Fruit fly (Drosophila melanogaster) whole organism, embryonic: ENCODE results near the gene CG13248.

ENCODE experiments used
- Atf-2 ChIP-seq: fragments of 200-800 bp; sonication (Bioruptor generic); optimal IDR thresholded peaks from 2 replicates; lab custom pipeline; 2016; ENCODE audit warnings: missing biosample characterization, missing genetic modification characterization
- CG13775 ChIP-seq: fragments of 200-800 bp; sonication (Bioruptor generic); optimal IDR thresholded peaks from 3 replicates; lab custom pipeline; 2017; ENCODE audit warnings: missing biosample characterization, mild to moderate bottlenecking, missing genetic modification characterization
- CG14965 ChIP-seq: fragments of 200-800 bp; sonication (Bioruptor generic); optimal IDR thresholded peaks from 2 replicates; lab custom pipeline; 2016; ENCODE audit warnings: missing biosample characterization, missing genetic modification characterization, borderline replicate concordance
- CG15601 ChIP-seq: fragments of 200-800 bp; sonication (Bioruptor generic); optimal IDR thresholded peaks from 3 replicates; lab custom pipeline; 2019; ENCODE audit warnings: missing biosample characterization, mild to moderate bottlenecking, missing genetic modification characterization, moderate library complexity
- CG16813 ChIP-seq: fragments of 200-800 bp; sonication (Bioruptor generic); IDR thresholded peaks from 3 replicates; pipeline ENCODE4 v1.3.6; 2022; ENCODE audit warnings: missing biosample characterization, missing genetic modification characterization; ENCODE audit not compliant: partially characterized antibody
- CG17829 ChIP-seq: fragments of 200-800 bp; optimal IDR thresholded peaks from 2 replicates; lab custom pipeline; 2019; ENCODE audit warnings: missing biosample characterization, mild to moderate bottlenecking, missing genetic modification characterization, moderate library complexity
- CG18262 ChIP-seq: fragments of 200-800 bp; optimal IDR thresholded peaks from 3 replicates; lab custom pipeline; 2019; ENCODE audit warnings: missing biosample characterization, mild to moderate bottlenecking, missing genetic modification characterization, moderate library complexity
- CG30431 ChIP-seq: fragments of 200-800 bp; sonication (Bioruptor generic); optimal IDR thresholded peaks from 2 replicates; lab custom pipeline; 2017; ENCODE audit warnings: missing biosample characterization, missing genetic modification characterization
- CG31365 ChIP-seq: fragments of 200-800 bp; sonication (Bioruptor generic); optimal IDR thresholded peaks from 2 replicates; lab custom pipeline; 2018; ENCODE audit warnings: missing biosample characterization, mild to moderate bottlenecking, missing genetic modification characterization
- CG31388 ChIP-seq: fragments of 200-800 bp; sonication (Bioruptor generic); optimal IDR thresholded peaks from 2 replicates; lab custom pipeline; 2016; ENCODE audit warnings: missing biosample characterization, missing genetic modification characterization
- CG32532 ChIP-seq: fragments of 200-800 bp; sonication (Bioruptor generic); IDR thresholded peaks from 2 replicates; pipeline ENCODE4 v1.3.6; 2022; ENCODE audit warnings: missing biosample characterization, missing genetic modification characterization
- CG3281 ChIP-seq: fragments of 200-800 bp; sonication (Bioruptor generic); optimal IDR thresholded peaks from 3 replicates; lab custom pipeline; 2017; ENCODE audit warnings: missing biosample characterization, mild to moderate bottlenecking, missing genetic modification characterization
- CG4328 ChIP-seq: fragments of 200-800 bp; sonication (Bioruptor generic); optimal IDR thresholded peaks from 3 replicates; lab custom pipeline; 2017; ENCODE audit warnings: missing biosample characterization, missing genetic modification reagents, missing genetic modification characterization
- CG4820 ChIP-seq: fragments of 200-800 bp; sonication (Bioruptor generic); optimal IDR thresholded peaks from 3 replicates; lab custom pipeline; 2016; ENCODE audit warnings: missing biosample characterization, missing genetic modification characterization
- CG5953 ChIP-seq: fragments of 200-800 bp; sonication (Bioruptor generic); IDR thresholded peaks from 2 replicates; pipeline ENCODE4 v1.3.6; 2022; ENCODE audit warnings: missing biosample characterization, missing genetic modification characterization
- CG6175 ChIP-seq: fragments of 200-800 bp; sonication (Bioruptor generic); IDR thresholded peaks from 3 replicates; pipeline ENCODE4 v1.3.6; 2022; ENCODE audit warnings: missing biosample characterization, missing genetic modification characterization
- CG6791 ChIP-seq: fragments of 200-800 bp; sonication (Bioruptor generic); IDR thresholded peaks from 3 replicates; pipeline ENCODE4 v1.3.6; 2022; ENCODE audit warnings: missing biosample characterization, missing genetic modification characterization; ENCODE audit not compliant: partially characterized antibody
- CG8944 ChIP-seq: fragments of 200-800 bp; sonication (Bioruptor generic); optimal IDR thresholded peaks from 3 replicates; lab custom pipeline; 2016; ENCODE audit warnings: missing biosample characterization, missing genetic modification characterization
- CG9817 ChIP-seq: fragments of 200-800 bp; sonication (Bioruptor generic); optimal IDR thresholded peaks from 2 replicates; lab custom pipeline; 2018; ENCODE audit warnings: missing biosample characterization, mild to moderate bottlenecking, missing genetic modification characterization, moderate library complexity
- Chrac-16 ChIP-seq: fragments of 200-800 bp; sonication (Bioruptor generic); optimal IDR thresholded peaks from 3 replicates; lab custom pipeline; 2016; ENCODE audit warnings: missing biosample characterization, missing genetic modification characterization
- NC2α ChIP-seq: fragments of 200-800 bp; sonication (Bioruptor generic); optimal IDR thresholded peaks from 2 replicates; lab custom pipeline; 2016; ENCODE audit warnings: missing biosample characterization, missing genetic modification characterization
- NK7.1 ChIP-seq: fragments of 200-800 bp; sonication (Bioruptor generic); optimal IDR thresholded peaks from 3 replicates; lab custom pipeline; 2016; ENCODE audit warnings: missing biosample characterization, missing genetic modification characterization
- Nf-YA ChIP-seq: fragments of 200-800 bp; sonication (Bioruptor generic); IDR thresholded peaks from 2 replicates; pipeline ENCODE4 v1.3.6; 2022; ENCODE audit warnings: missing biosample characterization, missing genetic modification characterization
- Poxn ChIP-seq: fragments of 200-800 bp; sonication (Bioruptor generic); IDR thresholded peaks from 2 replicates; pipeline ENCODE4 v1.3.6; 2022; ENCODE audit warnings: missing biosample characterization, missing genetic modification characterization
- Sry-δ ChIP-seq: fragments of 200-800 bp; sonication (Bioruptor generic); optimal IDR thresholded peaks from 2 replicates; lab custom pipeline; 2016; ENCODE audit warnings: missing biosample characterization, missing genetic modification characterization
- Usf ChIP-seq: fragments of 200-800 bp; sonication (Bioruptor generic); optimal IDR thresholded peaks from 2 replicates; lab custom pipeline; 2017; ENCODE audit warnings: missing genotype, missing biosample characterization, missing genetic modification characterization
- ab ChIP-seq: fragments of 200-800 bp; sonication (Bioruptor generic); optimal IDR thresholded peaks from 2 replicates; lab custom pipeline; 2016; ENCODE audit warnings: missing biosample characterization, missing genetic modification characterization
- ap ChIP-seq: fragments of 200-800 bp; sonication (Bioruptor generic); IDR thresholded peaks from 2 replicates; pipeline ENCODE4 v1.3.6; 2022; ENCODE audit warnings: missing biosample characterization, missing genetic modification characterization
- bigmax ChIP-seq: fragments of 200-800 bp; sonication (Bioruptor generic); optimal IDR thresholded peaks from 2 replicates; lab custom pipeline; 2018; ENCODE audit warnings: missing biosample characterization, mild to moderate bottlenecking, missing genetic modification characterization
- bsh ChIP-seq, 2 experiments: fragments of 200-800 bp; sonication (Bioruptor generic); optimal IDR thresholded peaks; 2 replicates each; lab custom pipeline; 2017 to 2018; ENCODE audit warnings: mild to moderate bottlenecking in 2 of 2, missing biosample characterization in 2 of 2, missing genetic modification characterization in 2 of 2, moderate library complexity in 1 of 2
- cato ChIP-seq: fragments of 200-800 bp; sonication (Bioruptor generic); optimal IDR thresholded peaks from 2 replicates; lab custom pipeline; 2016; ENCODE audit warnings: missing biosample characterization, missing genetic modification characterization, borderline replicate concordance
- chinmo ChIP-seq: fragments of 200-800 bp; sonication (Bioruptor generic); IDR thresholded peaks from 4 replicates; pipeline ENCODE4 v1.3.6; 2022; ENCODE audit warnings: missing biosample characterization, missing genetic modification characterization; ENCODE audit not compliant: partially characterized antibody
- crp ChIP-seq, 2 experiments: fragments of 200-800 bp; sonication (Bioruptor generic); optimal IDR thresholded peaks; 2 replicates in 1 of 2; 3 replicates in 1 of 2; lab custom pipeline; 2017; ENCODE audit warnings: missing biosample characterization in 2 of 2, missing genetic modification characterization in 2 of 2, mild to moderate bottlenecking in 1 of 2, moderate library complexity in 1 of 2
- cwo ChIP-seq: fragments of 200-800 bp; sonication (Bioruptor generic); optimal IDR thresholded peaks from 3 replicates; lab custom pipeline; 2017; ENCODE audit warnings: missing biosample characterization, missing genetic modification characterization, mild to moderate bottlenecking, moderate library complexity, missing genetic modification reagents
- fd102C ChIP-seq: fragments of 200-800 bp; sonication (Bioruptor generic); optimal IDR thresholded peaks from 2 replicates; lab custom pipeline; 2018; ENCODE audit warnings: missing biosample characterization, mild to moderate bottlenecking, missing genetic modification characterization, moderate library complexity
- fd64A ChIP-seq: fragments of 200-800 bp; sonication (Bioruptor generic); optimal IDR thresholded peaks from 3 replicates; lab custom pipeline; 2018; ENCODE audit warnings: missing biosample characterization, mild to moderate bottlenecking, missing genetic modification characterization
- fd96Cb ChIP-seq: fragments of 200-800 bp; sonication (Bioruptor generic); optimal IDR thresholded peaks from 2 replicates; lab custom pipeline; 2018; ENCODE audit warnings: missing biosample characterization, mild to moderate bottlenecking, missing genetic modification characterization, moderate library complexity
- fu2 ChIP-seq: fragments of 200-800 bp; sonication (Bioruptor generic); optimal IDR thresholded peaks from 2 replicates; lab custom pipeline; 2016; ENCODE audit warnings: missing biosample characterization, missing genetic modification characterization
- gem ChIP-seq: fragments of 200-800 bp; sonication (Bioruptor generic); optimal IDR thresholded peaks from 2 replicates; lab custom pipeline; 2019; ENCODE audit warnings: missing biosample characterization, mild to moderate bottlenecking, missing genetic modification characterization, moderate library complexity
- kah ChIP-seq: fragments of 200-800 bp; sonication (Bioruptor generic); optimal IDR thresholded peaks from 2 replicates; lab custom pipeline; 2018; ENCODE audit warnings: missing biosample characterization, mild to moderate bottlenecking, missing genetic modification characterization
- lilli ChIP-seq: fragments of 200-800 bp; sonication (Bioruptor generic); optimal IDR thresholded peaks from 3 replicates; lab custom pipeline; 2016; ENCODE audit warnings: missing biosample characterization, missing genetic modification characterization
- nau ChIP-seq: fragments of 200-800 bp; sonication (Bioruptor generic); optimal IDR thresholded peaks from 3 replicates; lab custom pipeline; 2017; ENCODE audit warnings: missing biosample characterization, mild to moderate bottlenecking, missing genetic modification characterization, missing genetic modification reagents
- oc ChIP-seq: fragments of 200-800 bp; sonication (Bioruptor generic); optimal IDR thresholded peaks from 2 replicates; lab custom pipeline; 2018; ENCODE audit warnings: missing biosample characterization, mild to moderate bottlenecking, missing genetic modification characterization, moderate library complexity
- repo ChIP-seq: fragments of 200-800 bp; sonication (Bioruptor generic); optimal IDR thresholded peaks from 2 replicates; lab custom pipeline; 2016; ENCODE audit warnings: missing biosample characterization, missing genetic modification characterization
- scrt ChIP-seq: fragments of 200-800 bp; sonication (Bioruptor generic); optimal IDR thresholded peaks from 2 replicates; lab custom pipeline; 2018; ENCODE audit warnings: missing biosample characterization, mild to moderate bottlenecking, missing genetic modification characterization, moderate library complexity
- sima ChIP-seq: fragments of 200-800 bp; sonication (Bioruptor generic); optimal IDR thresholded peaks from 2 replicates; lab custom pipeline; 2016; ENCODE audit warnings: missing biosample characterization, missing genetic modification characterization
- sisA ChIP-seq: fragments of 200-800 bp; sonication (Bioruptor generic); IDR thresholded peaks from 2 replicates; pipeline ENCODE4 v1.3.6; 2022; ENCODE audit warnings: missing biosample characterization, missing genetic modification characterization
- sr ChIP-seq: fragments of 200-800 bp; sonication (Bioruptor generic); IDR thresholded peaks from 3 replicates; pipeline ENCODE4 v1.3.6; 2022; ENCODE audit warnings: missing biosample characterization, missing genetic modification characterization

Gene CG13248

dm6 chr3L:20452813-20453682 is 42.7 kb upstream of the CG13248 start, which contains the start of gene CG5199 (continued):
- TF ChIP-seq CG9817 (tag; lab: Kevin White, UChicago) (peak; percentile 79), CG31388 (GFP tag; lab: Kevin White, UChicago) (peak; percentile 56), gem (tag; lab: Kevin White, UChicago) (peak; percentile 91), crp (GFP tag; optimal IDR thresholded peaks at IDR 0.05; lab: Kevin White, UChicago) (peak in 1 of 2 experiments; percentile 3), CG4328 (GFP tag; lab: Kevin White, UChicago) (peak; percentile 54), chinmo (GFP tag; lab: Robert Waterston, UW) (no peak), NC2α (GFP tag; lab: Kevin White, UChicago) (no peak), CG3281 (GFP tag; lab: Kevin White, UChicago) (peak; percentile 75), Nf-YA (GFP tag; lab: Robert Waterston, UW) (no peak), CG16813 (GFP tag; lab: Robert Waterston, UW) (peak; percentile 89), bsh (GFP tag; optimal IDR thresholded peaks at IDR 0.05; lab: Kevin White, UChicago) (peak in 1 of 2 experiments; percentile 61), CG14965 (no peak), scrt (GFP tag; lab: Kevin White, UChicago) (no peak), fd96Cb (tag; lab: Kevin White, UChicago) (peak; percentile 76), cwo (GFP tag; lab: Kevin White, UChicago) (peak; percentile 41), sisA (peak; percentile 49), Poxn (GFP tag; lab: Robert Waterston, UW) (no peak), fd102C (GFP tag; lab: Kevin White, UChicago) (no peak), CG30431 (GFP tag; lab: Kevin White, UChicago) (peak; percentile 42), fd64A (GFP tag; lab: Kevin White, UChicago) (no peak), CG8944 (GFP tag; lab: Kevin White, UChicago) (peak; percentile 11), Usf (GFP tag; lab: Kevin White, UChicago) (peak; percentile 55), CG4820 (peak; percentile 67), cato (peak; percentile 27), kah (GFP tag; lab: Kevin White, UChicago) (peak; percentile 39), oc (no peak), CG6791 (peak; percentile 75), CG5953 (GFP tag; lab: Robert Waterston, UW) (no peak), sr (no peak), fu2 (no peak), CG13775 (GFP tag; lab: Kevin White, UChicago) (peak; percentile 85), CG18262 (tag; lab: Kevin White, UChicago) (peak; percentile 87), CG31365 (tag; lab: Kevin White, UChicago) (no peak), repo (GFP tag; lab: Kevin White, UChicago) (no peak), ap (GFP tag; lab: Robert Waterston, UW) (0 out of 2 replicates have a peak, but pooled peaks have one; percentile 24), Sry-δ (GFP tag; lab: Kevin White, UChicago) (peak; percentile 89), CG32532 (GFP tag; lab: Robert Waterston, UW) (peak; percentile 49; the same call in 1 of the 2 replicates), CG17829 (tag; lab: Kevin White, UChicago) (peak; percentile 89), lilli (GFP tag; lab: Kevin White, UChicago) (peak; percentile 10), Chrac-16 (GFP tag; lab: Kevin White, UChicago) (peak; percentile 72), nau (GFP tag; lab: Kevin White, UChicago) (no peak), CG6175 (GFP tag; lab: Robert Waterston, UW) (0 out of 3 replicates have a peak, but pooled peaks have one; percentile 51), sima (GFP tag; lab: Kevin White, UChicago) (no peak), Atf-2 (GFP tag; lab: Kevin White, UChicago) (no peak), CG15601 (tag; lab: Kevin White, UChicago) (peak; percentile 65), ab (GFP tag; lab: Kevin White, UChicago) (no peak), NK7.1 (GFP tag; lab: Kevin White, UChicago) (no peak), bigmax (GFP tag; lab: Kevin White, UChicago) (peak; percentile 63)
